Fruit fly (Drosophila melanogaster) whole organism, embryonic: ENCODE results near the gene CG17996.

Experiments
- BtbVII ChIP-seq: fragments of 200-800 bp; sonication (Bioruptor generic); optimal IDR thresholded peaks from 3 replicates; lab custom pipeline; 2017; ENCODE audit warnings: missing biosample characterization, mild to moderate bottlenecking, missing genetic modification characterization
- CG10209 ChIP-seq: fragments of 200-800 bp; sonication (Bioruptor generic); optimal IDR thresholded peaks from 3 replicates; lab custom pipeline; 2017; ENCODE audit warnings: missing biosample characterization, mild to moderate bottlenecking, missing genetic modification characterization, missing genetic modification reagents
- CG1024 ChIP-seq: fragments of 200-800 bp; sonication (Bioruptor generic); IDR thresholded peaks from 2 replicates; pipeline ENCODE4 v1.3.6; 2022; ENCODE audit warnings: missing biosample characterization, missing genetic modification characterization
- CG10321 ChIP-seq: fragments of 200-800 bp; sonication (Bioruptor generic); IDR thresholded peaks from 2 replicates; pipeline ENCODE4 v1.3.6; 2022; ENCODE audit warnings: missing biosample characterization, missing genetic modification characterization
- CG10431 ChIP-seq: fragments of 200-800 bp; sonication (Bioruptor generic); optimal IDR thresholded peaks from 3 replicates; lab custom pipeline; 2018; ENCODE audit warnings: missing biosample characterization, mild to moderate bottlenecking, missing genetic modification characterization
- CG10565 ChIP-seq: fragments of 200-800 bp; sonication (Bioruptor generic); optimal IDR thresholded peaks from 3 replicates; lab custom pipeline; 2016; ENCODE audit warnings: missing biosample characterization, mild to moderate bottlenecking, missing genetic modification characterization
- CG10654 ChIP-seq: fragments of 200-800 bp; sonication (Bioruptor generic); optimal IDR thresholded peaks from 2 replicates; lab custom pipeline; 2016; ENCODE audit warnings: missing biosample characterization, missing genetic modification characterization
- CG11085 ChIP-seq: fragments of 200-800 bp; sonication (Bioruptor generic); IDR thresholded peaks from 2 replicates; pipeline ENCODE4 v1.3.6; 2022; ENCODE audit warnings: missing biosample characterization, missing genetic modification characterization
- CG11723 ChIP-seq: fragments of 200-800 bp; sonication (Bioruptor generic); optimal IDR thresholded peaks from 2 replicates; lab custom pipeline; 2017; ENCODE audit warnings: missing biosample characterization, mild to moderate bottlenecking, missing genetic modification characterization
- CG12744 ChIP-seq: fragments of 200-800 bp; sonication (Bioruptor generic); optimal IDR thresholded peaks from 2 replicates; lab custom pipeline; 2016; ENCODE audit warnings: missing biosample characterization, missing genetic modification characterization
- CG12769 ChIP-seq: fragments of 200-800 bp; sonication (Bioruptor generic); optimal IDR thresholded peaks from 2 replicates; lab custom pipeline; 2019; ENCODE audit warnings: missing biosample characterization, mild to moderate bottlenecking, missing genetic modification characterization, moderate library complexity
- CG13296 ChIP-seq: fragments of 200-800 bp; sonication (Bioruptor generic); optimal IDR thresholded peaks from 3 replicates; lab custom pipeline; 2018; ENCODE audit warnings: missing biosample characterization, mild to moderate bottlenecking, missing genetic modification characterization
- CG14014 ChIP-seq: fragments of 200-800 bp; sonication (Bioruptor generic); IDR thresholded peaks from 2 replicates; pipeline ENCODE4 v1.3.6; 2022; ENCODE audit warnings: missing biosample characterization, missing genetic modification characterization
- CG17328 ChIP-seq: fragments of 200-800 bp; sonication (Bioruptor generic); IDR thresholded peaks from 2 replicates; pipeline ENCODE4 v1.3.6; 2022; ENCODE audit warnings: missing biosample characterization, missing genetic modification characterization
- CG17359 ChIP-seq: fragments of 200-800 bp; sonication (Bioruptor generic); optimal IDR thresholded peaks from 3 replicates; lab custom pipeline; 2018; ENCODE audit warnings: missing biosample characterization, mild to moderate bottlenecking, missing genetic modification characterization, moderate library complexity
- CG17361 ChIP-seq: fragments of 200-800 bp; sonication (Bioruptor generic); IDR thresholded peaks from 3 replicates; pipeline ENCODE4 v1.3.6; 2022; ENCODE audit warnings: missing biosample characterization, missing genetic modification characterization
- CG2199 ChIP-seq: fragments of 200-800 bp; sonication (Bioruptor generic); IDR thresholded peaks from 3 replicates; pipeline ENCODE4 v1.3.6; 2022; ENCODE audit warnings: missing biosample characterization, missing genetic modification characterization
- CG32767 ChIP-seq: fragments of 200-800 bp; sonication (Bioruptor generic); IDR thresholded peaks from 2 replicates; pipeline ENCODE4 v1.3.6; 2022; ENCODE audit warnings: missing biosample characterization, missing genetic modification characterization
- CG33213 ChIP-seq: fragments of 200-800 bp; sonication (Bioruptor generic); optimal IDR thresholded peaks from 3 replicates; lab custom pipeline; 2016; ENCODE audit warnings: missing biosample characterization, missing genetic modification characterization
- CG34376 ChIP-seq: fragments of 200-800 bp; sonication (Bioruptor generic); optimal IDR thresholded peaks from 2 replicates; lab custom pipeline; 2018; ENCODE audit warnings: missing biosample characterization, mild to moderate bottlenecking, missing genetic modification characterization
- CG4707 ChIP-seq: fragments of 200-800 bp; sonication (Bioruptor generic); optimal IDR thresholded peaks from 2 replicates; lab custom pipeline; 2018; ENCODE audit warnings: missing biosample characterization, mild to moderate bottlenecking, missing genetic modification characterization, moderate library complexity
- CG9727 ChIP-seq: fragments of 200-800 bp; sonication (Bioruptor generic); optimal IDR thresholded peaks from 3 replicates; lab custom pipeline; 2017; ENCODE audit warnings: missing biosample characterization, mild to moderate bottlenecking, missing genetic modification characterization
- Chrac-16 ChIP-seq: fragments of 200-800 bp; sonication (Bioruptor generic); optimal IDR thresholded peaks from 3 replicates; lab custom pipeline; 2016; ENCODE audit warnings: missing biosample characterization, missing genetic modification characterization
- Dip3 ChIP-seq: fragments of 200-800 bp; sonication (Bioruptor generic); optimal IDR thresholded peaks from 3 replicates; lab custom pipeline; 2016; ENCODE audit warnings: missing biosample characterization, missing genetic modification characterization
- Drgx ChIP-seq: fragments of 200-800 bp; sonication (Bioruptor generic); IDR thresholded peaks from 2 replicates; pipeline ENCODE4 v1.3.6; 2022; ENCODE audit warnings: missing biosample characterization, missing genetic modification characterization
- Gsc ChIP-seq: fragments of 200-800 bp; sonication (Bioruptor generic); IDR thresholded peaks from 2 replicates; pipeline ENCODE4 v1.3.6; 2022; ENCODE audit warnings: missing biosample characterization, missing genetic modification characterization
- Lhr ChIP-seq: fragments of 200-800 bp; sonication (Bioruptor generic); optimal IDR thresholded peaks from 3 replicates; lab custom pipeline; 2017; ENCODE audit warnings: mild to moderate bottlenecking, missing biosample characterization, missing genetic modification reagents, missing genetic modification characterization
- Med ChIP-seq: fragments of 200-800 bp; sonication (Bioruptor generic); peaks from one replicate; lab custom pipeline; 2016; ENCODE audit warnings: missing biosample characterization, missing genetic modification characterization, mild to moderate bottlenecking, inconsistent platforms, moderate library complexity
- Meics ChIP-seq: fragments of 200-800 bp; sonication (Bioruptor generic); optimal IDR thresholded peaks from 2 replicates; lab custom pipeline; 2017; ENCODE audit warnings: missing biosample characterization, mild to moderate bottlenecking, missing genetic modification characterization
- NFAT ChIP-seq: fragments of 200-800 bp; sonication (Bioruptor generic); IDR thresholded peaks from 2 replicates; pipeline ENCODE4 v1.3.6; 2022; ENCODE audit warnings: missing biosample characterization, missing genetic modification characterization
- Taf1 ChIP-seq: fragments of 200-800 bp; sonication (Bioruptor generic); IDR thresholded peaks from 2 replicates; pipeline ENCODE4 v1.3.6; 2022; ENCODE audit warnings: missing biosample characterization, missing genetic modification characterization
- Usf ChIP-seq: fragments of 200-800 bp; sonication (Bioruptor generic); optimal IDR thresholded peaks from 2 replicates; lab custom pipeline; 2017; ENCODE audit warnings: missing genotype, missing biosample characterization, missing genetic modification characterization
- ap ChIP-seq: fragments of 200-800 bp; sonication (Bioruptor generic); IDR thresholded peaks from 2 replicates; pipeline ENCODE4 v1.3.6; 2022; ENCODE audit warnings: missing biosample characterization, missing genetic modification characterization
- ara ChIP-seq: fragments of 200-800 bp; sonication (Bioruptor generic); IDR thresholded peaks from 2 replicates; pipeline ENCODE4 v1.3.6; 2022; ENCODE audit warnings: missing biosample characterization, missing genetic modification characterization
- ato ChIP-seq: fragments of 200-800 bp; sonication (Bioruptor generic); IDR thresholded peaks from 2 replicates; pipeline ENCODE4 v1.3.6; 2022; ENCODE audit warnings: missing biosample characterization, missing genetic modification characterization; ENCODE audit not compliant: partially characterized antibody
- cg ChIP-seq: fragments of 200-800 bp; sonication (Bioruptor generic); optimal IDR thresholded peaks from 3 replicates; lab custom pipeline; 2019; ENCODE audit warnings: missing biosample characterization, mild to moderate bottlenecking, missing genetic modification characterization, moderate library complexity
- chn ChIP-seq: fragments of 200-800 bp; sonication (Bioruptor generic); optimal IDR thresholded peaks from 2 replicates; lab custom pipeline; 2016; ENCODE audit warnings: missing biosample characterization, missing genetic modification characterization
- ewg ChIP-seq: fragments of 200-800 bp; sonication (Bioruptor generic); optimal IDR thresholded peaks from 3 replicates; lab custom pipeline; 2017; ENCODE audit warnings: mild to moderate bottlenecking, missing biosample characterization, missing genetic modification reagents, missing genetic modification characterization
- gcm2 ChIP-seq: fragments of 200-800 bp; sonication (Bioruptor generic); optimal IDR thresholded peaks from 2 replicates; lab custom pipeline; 2016; ENCODE audit warnings: missing biosample characterization, missing genetic modification characterization
- gem ChIP-seq: fragments of 200-800 bp; sonication (Bioruptor generic); optimal IDR thresholded peaks from 2 replicates; lab custom pipeline; 2019; ENCODE audit warnings: missing biosample characterization, mild to moderate bottlenecking, missing genetic modification characterization, moderate library complexity
- grau ChIP-seq: fragments of 200-800 bp; optimal IDR thresholded peaks from 3 replicates; lab custom pipeline; 2019; ENCODE audit warnings: missing biosample characterization, mild to moderate bottlenecking, missing genetic modification characterization, moderate library complexity
- oc ChIP-seq: fragments of 200-800 bp; sonication (Bioruptor generic); optimal IDR thresholded peaks from 2 replicates; lab custom pipeline; 2018; ENCODE audit warnings: missing biosample characterization, mild to moderate bottlenecking, missing genetic modification characterization, moderate library complexity
- peb ChIP-seq: fragments of 200-800 bp; sonication (Bioruptor generic); IDR thresholded peaks from 2 replicates; pipeline ENCODE4 v1.3.6; 2022; ENCODE audit warnings: missing biosample characterization, missing genetic modification characterization
- sd ChIP-seq: fragments of 200-800 bp; sonication (Bioruptor generic); optimal IDR thresholded peaks from 3 replicates; lab custom pipeline; 2018; ENCODE audit warnings: missing biosample characterization, mild to moderate bottlenecking, missing genetic modification characterization, moderate library complexity
- sens ChIP-seq: fragments of 200-800 bp; sonication (Bioruptor generic); peaks from one replicate; lab custom pipeline; 2016; ENCODE audit warnings: missing biosample characterization, missing genetic modification characterization
- sima ChIP-seq: fragments of 200-800 bp; sonication (Bioruptor generic); optimal IDR thresholded peaks from 2 replicates; lab custom pipeline; 2016; ENCODE audit warnings: missing biosample characterization, missing genetic modification characterization
- sna ChIP-seq: fragments of 200-800 bp; sonication (Bioruptor generic); IDR thresholded peaks from 2 replicates; pipeline ENCODE4 v1.3.6; 2022; ENCODE audit warnings: missing biosample characterization, missing genetic modification characterization; ENCODE audit not compliant: partially characterized antibody
- ssp ChIP-seq: fragments of 200-800 bp; sonication (Bioruptor generic); IDR thresholded peaks from 2 replicates; pipeline ENCODE4 v1.3.6; 2022; ENCODE audit warnings: missing biosample characterization, missing genetic modification characterization
- unc-4 ChIP-seq: fragments of 200-800 bp; sonication (Bioruptor generic); IDR thresholded peaks from 2 replicates; pipeline ENCODE4 v1.3.6; 2022; ENCODE audit warnings: missing biosample characterization, missing genetic modification characterization; ENCODE audit not compliant: partially characterized antibody
- vfl ChIP-seq: fragments of 200-800 bp; sonication (Bioruptor generic); optimal IDR thresholded peaks from 2 replicates; lab custom pipeline; 2016; ENCODE audit warnings: missing biosample characterization, missing genetic modification characterization

CG17996 gene

dm6 chr2L:16760504-16761417 lies 29.9 kb upstream of the CG17996 start, which contains the start of gene ppk17 (continued):
- 0 out of 2 replicates have a peak, but pooled peaks have one; percentile 17 for TF ChIP-seq CG32767 (GFP tag; lab: Robert Waterston, UW)
- peak; percentile 45 for TF ChIP-seq cg (GFP tag; lab: Kevin White, UChicago)
- peak; percentile 25 for TF ChIP-seq Med (GFP tag; lab: Kevin White, UChicago)
- no peak for TF ChIP-seq CG4707 (GFP tag; lab: Kevin White, UChicago)
- TF ChIP-seq CG12769 (tag; lab: Kevin White, UChicago): peak; percentile 68
- TF ChIP-seq CG34376 (GFP tag; lab: Kevin White, UChicago): no peak
- TF ChIP-seq Drgx (GFP tag; lab: Robert Waterston, UW): peak; percentile 35; the same call in 1 of the 2 replicates
- no peak for TF ChIP-seq Dip3 (GFP tag; lab: Kevin White, UChicago)
- TF ChIP-seq CG17359: no peak
- no peak for TF ChIP-seq peb (GFP tag; lab: Robert Waterston, UW)
- TF ChIP-seq sima (GFP tag; lab: Kevin White, UChicago): no peak
- no peak for TF ChIP-seq Chrac-16 (GFP tag; lab: Kevin White, UChicago)
- TF ChIP-seq ewg (GFP tag; lab: Kevin White, UChicago): no peak
- TF ChIP-seq CG13296 (GFP tag; lab: Kevin White, UChicago): no peak
- no peak for TF ChIP-seq CG10321
- no peak for TF ChIP-seq CG1024 (GFP tag; lab: Robert Waterston, UW)
- TF ChIP-seq ara (GFP tag; lab: Robert Waterston, UW): no peak
- TF ChIP-seq oc (tag; lab: Kevin White, UChicago): no peak
- TF ChIP-seq CG17328 (GFP tag; lab: Robert Waterston, UW): no peak
- no peak for TF ChIP-seq ato (GFP tag; lab: Robert Waterston, UW)
- TF ChIP-seq chn: no peak
- TF ChIP-seq CG2199: no peak
- no peak for TF ChIP-seq ap
- no peak for TF ChIP-seq unc-4 (GFP tag; lab: Robert Waterston, UW)
- TF ChIP-seq CG11723: no peak
- TF ChIP-seq CG10431: no peak
- TF ChIP-seq CG9727 (GFP tag; lab: Kevin White, UChicago): no peak
- no peak for TF ChIP-seq CG10209 (GFP tag; lab: Kevin White, UChicago)
- peak; percentile 22 for TF ChIP-seq gem
- no peak for TF ChIP-seq Usf
- TF ChIP-seq sens (GFP tag; lab: Kevin White, UChicago): peak; percentile 15
- TF ChIP-seq CG17361 (GFP tag; lab: Robert Waterston, UW): 0 out of 3 replicates have a peak, but pooled peaks have one; percentile 14
- TF ChIP-seq ssp (GFP tag; lab: Robert Waterston, UW): no peak
- no peak for TF ChIP-seq sna (GFP tag; lab: Robert Waterston, UW)
- no peak for TF ChIP-seq CG11085 (GFP tag; lab: Robert Waterston, UW)
- TF ChIP-seq vfl (GFP tag; lab: Kevin White, UChicago): no peak
- TF ChIP-seq CG10654 (GFP tag; lab: Kevin White, UChicago): no peak
- TF ChIP-seq Gsc: no peak
- peak; percentile 85 for TF ChIP-seq sd (tag; lab: Kevin White, UChicago)
- no peak for TF ChIP-seq CG33213 (GFP tag; lab: Kevin White, UChicago)
- no peak for TF ChIP-seq Taf1
- TF ChIP-seq CG14014 (GFP tag; lab: Robert Waterston, UW): no peak
- peak; percentile 4 for TF ChIP-seq grau (tag; lab: Kevin White, UChicago)
- TF ChIP-seq CG12744 (GFP tag; lab: Kevin White, UChicago): no peak
- TF ChIP-seq BtbVII (GFP tag; lab: Kevin White, UChicago): no peak
- no peak for TF ChIP-seq gcm2
- TF ChIP-seq NFAT (GFP tag; lab: Robert Waterston, UW): no peak
- no peak for TF ChIP-seq Meics
- TF ChIP-seq CG10565 (GFP tag; lab: Kevin White, UChicago): no peak
- TF ChIP-seq Lhr (GFP tag; lab: Kevin White, UChicago): no peak
